Worm (Caenorhabditis elegans): ENCODE data around the gene F25H9.7.

DNA sequence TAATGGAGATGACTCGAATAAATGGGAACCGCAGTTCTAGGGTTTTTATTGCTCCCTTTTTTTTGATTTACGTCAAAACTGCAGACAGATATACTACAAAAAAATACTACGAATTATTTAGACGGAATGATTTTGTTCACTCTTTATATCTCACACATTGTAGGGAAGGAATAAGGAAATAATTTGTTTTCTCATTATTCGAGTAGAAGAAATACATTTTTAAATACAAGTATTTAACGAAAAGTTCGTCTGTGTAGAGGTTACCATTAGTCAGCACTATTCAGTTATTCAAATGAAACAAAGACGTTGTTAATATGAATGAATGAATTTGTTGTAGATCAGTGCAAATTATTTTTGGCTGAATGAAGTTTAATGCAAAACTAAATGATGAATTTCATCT lies 41.4 kb upstream of the F25H9.7 start, which contains the start of gene srd-18:
- TF ChIP-seq unc-62 (GFP tag; optimal IDR thresholded peaks at IDR 0.05) (no peak), snpc-4 (tag; optimal IDR thresholded peaks at IDR 0.05) (no peak), ztf-11 (tag; optimal IDR thresholded peaks at IDR 0.05) (no peak), nhr-28 (tag; optimal IDR thresholded peaks at IDR 0.05) (no peak), lsy-2 (tag; optimal IDR thresholded peaks at IDR 0.05) (no peak), elt-3 (tag; optimal IDR thresholded peaks at IDR 0.05) (no peak), ces-1 (GFP tag; optimal IDR thresholded peaks at IDR 0.05) (no peak), elt-1 (tag; optimal IDR thresholded peaks at IDR 0.05; ENCODE audit: borderline replicate concordance, insufficient read depth) (no peak), ceh-83 (GFP tag; optimal IDR thresholded peaks at IDR 0.05) (no peak), unc-120 (tag; optimal IDR thresholded peaks at IDR 0.05; ENCODE audit: poor library complexity, severe bottlenecking) (no peak), blmp-1 (tag; optimal IDR thresholded peaks at IDR 0.05) (no peak)

Measured in whole organism, mixed stage, embryonic.